Worm (Caenorhabditis elegans) whole organism, mixed stage, embryonic: ENCODE results near the gene sqv-1.

Experiments used
- bed-3 ChIP-seq: fragments of 200-800 bp; sonication (Bioruptor generic); optimal IDR thresholded peaks from 3 replicates; lab custom pipeline; 2018; ENCODE audit warnings: mild to moderate bottlenecking, missing genetic modification characterization, moderate library complexity, missing compliant biosample characterization
- ceh-39 ChIP-seq: fragments of 150-350 bp; optimal IDR thresholded peaks from 2 replicates; lab custom pipeline; 2014; ENCODE audit warnings: missing biosample characterization, missing genetic modification characterization
- ceh-43 ChIP-seq: fragments of 200-800 bp; sonication (Bioruptor generic); optimal IDR thresholded peaks from 2 replicates; lab custom pipeline; 2018; ENCODE audit warnings: mild to moderate bottlenecking, missing genetic modification characterization, moderate library complexity, missing compliant biosample characterization
- ceh-83 ChIP-seq: fragments of 200-800 bp; sonication (Bioruptor generic); optimal IDR thresholded peaks from 2 replicates; lab custom pipeline; 2018; ENCODE audit warnings: mild to moderate bottlenecking, missing genetic modification characterization, missing compliant biosample characterization
- ces-1 ChIP-seq: fragments of 150-350 bp; optimal IDR thresholded peaks from 2 replicates; lab custom pipeline; 2014; ENCODE audit warnings: missing biosample characterization, missing genetic modification reagents, missing genetic modification characterization
- cnd-1 ChIP-seq: fragments of 200-800 bp; sonication (Bioruptor generic); optimal IDR thresholded peaks from 2 replicates; lab custom pipeline; 2018; ENCODE audit warnings: mild to moderate bottlenecking, missing genetic modification characterization, missing compliant biosample characterization
- drap-1 ChIP-seq: fragments of 200-800 bp; sonication (Bioruptor generic); optimal IDR thresholded peaks from 3 replicates; lab custom pipeline; 2018; ENCODE audit warnings: mild to moderate bottlenecking, missing genetic modification characterization, missing compliant biosample characterization
- elt-1 ChIP-seq: sonication (generic microtip); optimal IDR thresholded peaks from 2 replicates; lab custom pipeline; 2017; ENCODE audit warnings: missing genetic modification characterization, mild to moderate bottlenecking, missing compliant biosample characterization, antibody characterized with exemption, moderate library complexity, borderline replicate concordance; ENCODE audit not compliant: insufficient read depth
- elt-3 ChIP-seq: fragments of 150-350 bp; optimal IDR thresholded peaks from 2 replicates; lab custom pipeline; 2014; ENCODE audit warnings: missing biosample characterization, missing genetic modification characterization
- flh-1 ChIP-seq: fragments of 200-800 bp; sonication (Bioruptor generic); optimal IDR thresholded peaks from 2 replicates; lab custom pipeline; 2018; ENCODE audit warnings: mild to moderate bottlenecking, missing genetic modification characterization, moderate library complexity, missing compliant biosample characterization
- ham-2 ChIP-seq: fragments of 200-800 bp; sonication (Bioruptor generic); optimal IDR thresholded peaks from 2 replicates; lab custom pipeline; 2018; ENCODE audit warnings: mild to moderate bottlenecking, missing genetic modification characterization, missing compliant biosample characterization
- hlh-1 ChIP-seq: fragments of 150-350 bp; optimal IDR thresholded peaks from 2 replicates; lab custom pipeline; 2014; ENCODE audit warnings: missing biosample characterization, missing genetic modification reagents, missing genetic modification characterization
- lin-13 ChIP-seq: fragments of 150-350 bp; optimal IDR thresholded peaks from 2 replicates; lab custom pipeline; 2014; ENCODE audit warnings: missing biosample characterization, missing genetic modification characterization
- lin-32 ChIP-seq: fragments of 200-800 bp; sonication (Bioruptor generic); optimal IDR thresholded peaks from 2 replicates; lab custom pipeline; 2018; ENCODE audit warnings: mild to moderate bottlenecking, missing genetic modification characterization, missing compliant biosample characterization
- mab-5 ChIP-seq: fragments of 150-350 bp; optimal IDR thresholded peaks from 2 replicates; lab custom pipeline; 2014; ENCODE audit warnings: missing biosample characterization, missing genetic modification characterization
- mep-1 ChIP-seq: fragments of 150-350 bp; optimal IDR thresholded peaks from 2 replicates; lab custom pipeline; 2017; ENCODE audit warnings: missing biosample characterization, missing genetic modification reagents, missing genetic modification characterization, inconsistent platforms
- mls-2 ChIP-seq: sonication (generic microtip); optimal IDR thresholded peaks from 2 replicates; lab custom pipeline; 2016; ENCODE audit warnings: mild to moderate bottlenecking, missing genetic modification characterization, moderate library complexity, missing compliant biosample characterization
- nhr-12 ChIP-seq: fragments of 150-350 bp; optimal IDR thresholded peaks from 2 replicates; lab custom pipeline; 2014; ENCODE audit warnings: missing biosample characterization, missing genetic modification characterization
- nhr-2 ChIP-seq: fragments of 150-350 bp; optimal IDR thresholded peaks from 2 replicates; lab custom pipeline; 2014; ENCODE audit warnings: missing biosample characterization, missing genetic modification characterization
- nhr-237 ChIP-seq: fragments of 150-350 bp; optimal IDR thresholded peaks from 2 replicates; lab custom pipeline; 2014; ENCODE audit warnings: missing biosample characterization, missing genetic modification characterization
- nhr-28 ChIP-seq: fragments of 150-350 bp; optimal IDR thresholded peaks from 2 replicates; lab custom pipeline; 2014; ENCODE audit warnings: missing biosample characterization, missing genetic modification characterization
- nhr-76 ChIP-seq: sonication (generic microtip); optimal IDR thresholded peaks from 2 replicates; lab custom pipeline; 2017; ENCODE audit warnings: missing biosample characterization, missing genetic modification characterization
- pha-4 ChIP-seq: fragments of 150-350 bp; optimal IDR thresholded peaks from 2 replicates; lab custom pipeline; 2018; ENCODE audit warnings: missing biosample characterization, missing genetic modification reagents, missing genetic modification characterization
- sem-2 ChIP-seq: fragments of 200-800 bp; sonication (Bioruptor generic); optimal IDR thresholded peaks from 2 replicates; lab custom pipeline; 2018; ENCODE audit warnings: mild to moderate bottlenecking, missing genetic modification characterization, missing compliant biosample characterization
- tbx-8 ChIP-seq: fragments of 200-800 bp; sonication (Bioruptor generic); optimal IDR thresholded peaks from 2 replicates; lab custom pipeline; 2018; ENCODE audit warnings: mild to moderate bottlenecking, missing genetic modification characterization, moderate library complexity, missing compliant biosample characterization
- unc-120 ChIP-seq: sonication (generic microtip); optimal IDR thresholded peaks from 2 replicates; lab custom pipeline; 2017; ENCODE audit warnings: missing genetic modification characterization, missing compliant biosample characterization; ENCODE audit not compliant: poor library complexity, severe bottlenecking
- unc-62 ChIP-seq: fragments of 150-350 bp; optimal IDR thresholded peaks from 2 replicates; lab custom pipeline; 2014; ENCODE audit warnings: missing biosample characterization, missing genetic modification reagents, missing genetic modification characterization
- zip-8 ChIP-seq: fragments of 150-350 bp; optimal IDR thresholded peaks from 2 replicates; lab custom pipeline; 2014; ENCODE audit warnings: missing biosample characterization, missing genetic modification characterization
- ztf-11 ChIP-seq: fragments of 150-350 bp; optimal IDR thresholded peaks from 2 replicates; lab custom pipeline; 2014; ENCODE audit warnings: missing biosample characterization, missing genetic modification characterization

sqv-1 gene

DNA sequence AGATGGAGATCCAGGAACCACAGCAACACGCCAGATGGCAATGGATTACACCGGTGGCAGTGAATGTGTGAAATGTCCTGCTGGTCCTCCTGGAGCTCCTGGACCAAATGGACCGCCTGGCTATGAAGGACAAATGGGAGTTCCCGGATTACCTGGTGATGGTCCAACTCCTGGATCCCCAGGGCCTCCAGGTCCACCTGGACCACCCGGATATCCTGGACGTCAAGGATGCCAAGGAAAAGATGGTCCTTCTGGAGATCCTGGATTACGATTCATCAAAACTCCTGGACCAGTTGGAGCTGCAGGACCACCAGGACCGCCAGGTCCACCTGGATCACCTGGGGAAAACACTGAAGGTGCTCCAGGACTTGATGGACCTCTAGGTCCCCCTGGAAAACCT is 3.6 kb upstream of the sqv-1 start:
- TF ChIP-seq unc-62 (GFP tag; lab: Kevin White, UChicago) (no peak), ceh-43 (GFP tag; lab: Kevin White, UChicago) (no peak)
- TF ChIP-seq, all 35 proteins: peak for 0

DNA sequence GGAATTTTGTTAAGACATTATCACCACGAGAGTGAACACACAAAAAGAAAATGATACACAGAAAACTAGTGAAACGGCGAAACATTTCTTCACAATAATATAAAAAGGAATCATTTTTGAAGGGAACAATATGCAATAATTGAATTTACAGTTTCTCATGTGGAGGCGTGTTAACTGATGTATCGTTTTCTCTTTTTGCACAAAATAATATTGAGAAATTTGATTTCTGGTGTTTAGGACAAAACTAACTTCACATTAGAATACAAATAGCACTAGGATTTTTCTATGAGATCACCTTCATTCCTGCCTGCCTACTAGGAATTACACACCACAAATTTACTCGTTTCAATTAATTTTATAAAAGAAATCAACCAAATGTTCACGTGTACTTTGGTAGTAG is 2.4 kb upstream of the sqv-1 start, which contains the start of gene D2096.13:
D2096.13 (minus strand) TSS at position 101 of the 400 bp plus-strand sequence.
- TF ChIP-seq ceh-39 (tag; lab: Kevin White, UChicago) (no peak), flh-1 (GFP tag; lab: Kevin White, UChicago) (no peak), elt-3 (tag; lab: Kevin White, UChicago) (no peak), elt-1 (tag; lab: Kevin White, UChicago) (no peak), ceh-43 (GFP tag; lab: Kevin White, UChicago) (no peak), lin-32 (GFP tag; lab: Kevin White, UChicago) (no peak), mab-5 (tag; lab: Kevin White, UChicago) (no peak), lin-13 (tag; lab: Kevin White, UChicago) (no peak), unc-120 (no peak)

DNA sequence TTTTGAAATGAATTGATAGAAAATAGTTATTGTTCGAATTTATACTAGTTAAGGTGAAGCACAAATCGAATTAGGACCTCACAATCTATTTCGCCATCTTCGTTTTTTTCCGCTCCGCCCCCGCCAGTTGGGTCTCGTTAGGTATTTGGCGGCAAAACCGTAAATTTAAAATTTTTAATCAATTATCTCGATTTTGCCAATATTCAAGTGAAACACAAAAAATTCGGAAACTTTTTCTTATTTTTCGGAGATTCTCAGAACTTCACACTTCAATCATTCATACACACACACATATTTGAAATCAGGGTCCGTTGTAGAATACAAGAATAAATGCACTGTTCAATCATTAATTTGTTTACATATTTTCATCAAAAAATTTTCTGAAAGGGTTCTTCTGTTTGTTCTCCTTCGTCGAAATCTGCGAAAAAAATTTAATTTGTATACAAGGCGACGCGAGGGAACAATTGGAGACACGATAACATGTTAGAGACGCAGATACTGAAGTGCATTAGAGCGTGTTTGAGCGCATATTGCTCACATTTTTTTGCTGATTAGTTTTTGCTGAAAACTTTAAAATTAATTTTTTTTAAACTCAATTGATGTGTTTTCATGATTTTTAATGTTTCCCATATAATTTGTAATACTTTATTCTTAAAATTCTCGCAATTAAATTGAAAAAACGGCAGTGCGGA is 1.1 kb upstream of the sqv-1 start, which contains the start of gene D2096.5:
D2096.5 (minus strand) TSS at position 51 of the 692 bp plus-strand sequence.
- TF ChIP-seq ces-1 (GFP tag; lab: Kevin White, UChicago) (peak; percentile 89), nhr-237 (tag; lab: Kevin White, UChicago) (peak; percentile 2), mep-1 (tag; lab: Kevin White, UChicago) (peak; percentile 27), elt-1 (tag; lab: Kevin White, UChicago) (no peak)

DNA sequence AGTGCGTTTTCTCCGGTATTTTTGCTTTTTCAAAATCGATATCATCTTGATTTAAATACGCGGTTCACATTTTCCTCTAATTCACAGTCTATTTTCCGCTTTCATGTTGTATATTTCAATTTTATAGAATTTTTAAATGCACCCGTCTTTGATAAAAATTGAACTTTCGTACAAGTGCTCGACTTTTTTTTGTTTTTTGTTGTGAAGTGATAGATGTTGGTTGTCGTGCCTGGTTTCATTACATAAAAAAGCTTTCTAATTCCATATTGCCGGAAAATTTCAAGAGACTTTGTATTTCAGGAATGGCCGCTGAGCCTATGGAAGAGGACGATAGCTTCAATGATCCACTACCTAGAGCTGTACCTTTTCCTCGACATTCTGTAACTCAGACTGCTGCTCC is 2.2 kb downstream of the sqv-1 start, which contains the start of gene D2096.12:
D2096.12 (plus strand) TSS at position 301 of the 400 bp plus-strand sequence.
- TF ChIP-seq ceh-39 (tag; lab: Kevin White, UChicago) (no peak), ceh-43 (GFP tag; lab: Kevin White, UChicago) (no peak), nhr-76 (tag; lab: Kevin White, UChicago) (no peak), zip-8 (tag; lab: Kevin White, UChicago) (no peak), bed-3 (GFP tag; lab: Kevin White, UChicago) (no peak), sem-2 (GFP tag; lab: Kevin White, UChicago) (no peak), drap-1 (GFP tag; lab: Kevin White, UChicago) (no peak), ham-2 (GFP tag; lab: Kevin White, UChicago) (no peak), flh-1 (GFP tag; lab: Kevin White, UChicago) (no peak), mep-1 (tag; lab: Kevin White, UChicago) (no peak), ztf-11 (no peak), mls-2 (tag; lab: Kevin White, UChicago) (no peak), nhr-28 (tag; lab: Kevin White, UChicago) (no peak), nhr-12 (no peak), unc-120 (no peak), elt-1 (tag; lab: Kevin White, UChicago) (no peak), unc-62 (GFP tag; lab: Kevin White, UChicago) (no peak), hlh-1 (no peak), pha-4 (tag; lab: Kevin White, UChicago) (no peak)

DNA sequence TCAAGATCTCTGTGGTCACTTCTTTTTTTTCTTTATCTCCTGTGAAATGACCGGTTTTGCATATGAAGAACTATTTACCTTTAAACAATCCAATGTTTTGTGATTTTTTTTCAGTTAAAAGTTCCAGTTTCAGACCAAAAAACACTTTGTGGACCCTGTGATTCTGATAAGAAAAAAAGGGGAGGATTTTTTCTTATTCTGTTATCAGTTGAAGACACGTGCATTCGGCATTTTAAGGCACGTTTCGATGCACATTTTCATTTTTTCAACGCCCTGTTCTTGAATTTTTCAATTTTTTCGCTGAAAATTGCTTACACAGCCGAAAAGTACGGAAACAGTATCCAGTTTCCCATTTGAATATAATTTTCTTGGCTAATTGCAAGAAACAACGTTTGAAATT is 5.4 kb downstream of the sqv-1 start, which contains the start of gene aagr-1:
aagr-1 (plus strand) TSS at position 227 of the 400 bp plus-strand sequence.
- no peak for TF ChIP-seq ztf-11
- no peak for TF ChIP-seq lin-13 (tag; lab: Kevin White, UChicago)
- no peak for TF ChIP-seq cnd-1 (tag; lab: Kevin White, UChicago)
- TF ChIP-seq nhr-2 (tag; lab: Kevin White, UChicago): no peak
- TF ChIP-seq elt-1 (tag; lab: Kevin White, UChicago): no peak
- TF ChIP-seq mab-5 (tag; lab: Kevin White, UChicago): no peak
- no peak for TF ChIP-seq ceh-39 (tag; lab: Kevin White, UChicago)
- no peak for TF ChIP-seq tbx-8 (GFP tag; lab: Kevin White, UChicago)
- TF ChIP-seq zip-8 (tag; lab: Kevin White, UChicago): no peak
- no peak for TF ChIP-seq mls-2 (tag; lab: Kevin White, UChicago)
- no peak for TF ChIP-seq unc-120
- TF ChIP-seq pha-4 (tag; lab: Kevin White, UChicago): no peak
- no peak for TF ChIP-seq unc-62 (GFP tag; lab: Kevin White, UChicago)
- TF ChIP-seq ceh-83 (GFP tag; lab: Kevin White, UChicago): no peak
- TF ChIP-seq elt-3 (tag; lab: Kevin White, UChicago): no peak
- TF ChIP-seq, all 35 proteins: peak for 0
